Worm (Caenorhabditis elegans) whole organism, late embryonic: ENCODE measurements around the gene arf-5.

Source experiments
- F13H6.1 ChIP-seq: sonication (generic microtip); optimal IDR thresholded peaks from 2 replicates; lab custom pipeline; 2016; ENCODE audit warnings: missing genetic modification characterization, missing compliant biosample characterization
- ama-1 ChIP-seq: fragments of 150-350 bp; optimal IDR thresholded peaks from 2 replicates; lab custom pipeline; 2014
- ceh-14 ChIP-seq: sonication (generic microtip); optimal IDR thresholded peaks from 2 replicates; lab custom pipeline; 2016; ENCODE audit warnings: missing genotype, missing genetic modification characterization, missing compliant biosample characterization
- ceh-34 ChIP-seq: sonication (generic microtip); optimal IDR thresholded peaks from 2 replicates; lab custom pipeline; 2016; ENCODE audit warnings: mild to moderate bottlenecking, missing genetic modification characterization, missing compliant biosample characterization
- eyg-1 ChIP-seq: sonication (generic microtip); optimal IDR thresholded peaks from 2 replicates; lab custom pipeline; 2016; ENCODE audit warnings: missing genotype, missing genetic modification characterization, missing compliant biosample characterization
- madf-2 ChIP-seq: sonication (generic microtip); optimal IDR thresholded peaks from 2 replicates; lab custom pipeline; 2017; ENCODE audit warnings: missing genetic modification characterization, missing compliant biosample characterization
- nhr-11 ChIP-seq: fragments of 150-350 bp; optimal IDR thresholded peaks from 2 replicates; lab custom pipeline; 2014; ENCODE audit warnings: missing biosample characterization, missing genetic modification characterization
- pha-4 ChIP-seq: fragments of 150-350 bp; optimal IDR thresholded peaks from 2 replicates; lab custom pipeline; 2018; ENCODE audit warnings: missing biosample characterization, missing genetic modification reagents, missing genetic modification characterization
- pqm-1 ChIP-seq: sonication (generic microtip); optimal IDR thresholded peaks from 2 replicates; lab custom pipeline; 2016; ENCODE audit warnings: missing genetic modification characterization, missing compliant biosample characterization
- ttx-3 ChIP-seq: sonication (generic microtip); optimal IDR thresholded peaks from 2 replicates; lab custom pipeline; 2016; ENCODE audit warnings: missing genetic modification reagents, missing genetic modification characterization, missing compliant biosample characterization
- unc-55 ChIP-seq: sonication (generic microtip); optimal IDR thresholded peaks from 2 replicates; lab custom pipeline; 2017; ENCODE audit warnings: missing biosample characterization, missing genetic modification reagents, missing genetic modification characterization

DNA sequence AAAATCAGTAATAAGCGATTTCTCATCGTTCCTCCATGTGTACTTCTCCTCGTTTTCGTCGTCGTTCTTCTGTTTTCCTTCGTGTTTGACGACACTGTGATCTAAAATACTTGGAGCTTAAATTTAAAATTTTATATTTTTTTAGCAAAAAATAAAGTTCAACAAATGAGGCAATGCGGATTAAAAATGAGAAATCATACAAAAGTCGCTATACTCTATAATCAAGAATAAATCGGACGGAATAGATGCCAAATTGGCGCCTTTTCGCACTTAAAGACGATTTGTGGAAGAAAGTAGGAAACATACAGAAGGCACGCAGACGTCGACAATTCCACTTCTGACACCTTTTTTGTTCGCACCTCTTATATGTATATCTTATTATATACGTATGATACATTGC lies 21.7 kb downstream of the arf-5 start, which contains the start of gene rig-4:
- TF ChIP-seq ttx-3 = no peak
- no peak for TF ChIP-seq ama-1 (lab: Kevin White, UChicago)
- TF ChIP-seq eyg-1 (tag; lab: Kevin White, UChicago) = no peak
- TF ChIP-seq pqm-1 = no peak
- no peak for TF ChIP-seq ceh-34 (tag; lab: Kevin White, UChicago)
- TF ChIP-seq unc-55 (GFP tag; lab: Kevin White, UChicago) = no peak
- TF ChIP-seq nhr-11 = no peak
- no peak for TF ChIP-seq pha-4 (tag; lab: Kevin White, UChicago)
- TF ChIP-seq F13H6.1 (tag; lab: Kevin White, UChicago) = no peak
- TF ChIP-seq madf-2 = no peak
- no peak for TF ChIP-seq ceh-14 (tag; lab: Kevin White, UChicago)
